Worm (Caenorhabditis elegans) whole organism, midembryonic: ENCODE measurements around the gene Y41C4A.18.

ENCODE experiments used
- cog-1 ChIP-seq: sonication (generic microtip); optimal IDR thresholded peaks from 2 replicates; lab custom pipeline; 2016; ENCODE audit warnings: missing genetic modification characterization, missing compliant biosample characterization
- flt-1 ChIP-seq: fragments of 200-800 bp; sonication (Bioruptor generic); IDR thresholded peaks from 2 replicates; pipeline ENCODE4 v1.3.6; 2022; ENCODE audit warnings: missing genetic modification characterization, missing compliant biosample characterization
- klf-2 ChIP-seq: fragments of 200-800 bp; sonication (Bioruptor generic); conservative IDR thresholded peaks from 2 replicates; pipeline ENCODE4 v1.3.6; 2022; ENCODE audit warnings: missing genetic modification reagents, missing genetic modification characterization, missing compliant biosample characterization
- med-1 ChIP-seq: sonication (generic microtip); optimal IDR thresholded peaks from 2 replicates; lab custom pipeline; 2017; ENCODE audit warnings: missing genetic modification characterization, mild to moderate bottlenecking, missing compliant biosample characterization, antibody characterized with exemption, missing genetic modification reagents; ENCODE audit not compliant: insufficient read depth
- ref-1 ChIP-seq: fragments of 200-800 bp; sonication (Bioruptor generic); conservative IDR thresholded peaks from 2 replicates; pipeline ENCODE4 v1.3.6; 2022; ENCODE audit warnings: missing genetic modification reagents, missing genetic modification characterization, missing compliant biosample characterization
- tab-1 ChIP-seq: fragments of 200-800 bp; sonication (Bioruptor generic); IDR thresholded peaks from 2 replicates; pipeline ENCODE4 v1.3.6; 2022; ENCODE audit warnings: missing genetic modification characterization, missing compliant biosample characterization
- ztf-23 ChIP-seq: fragments of 200-800 bp; sonication (Bioruptor generic); IDR thresholded peaks from 2 replicates; pipeline ENCODE4 v1.3.6; 2022; ENCODE audit warnings: missing genetic modification reagents, missing genetic modification characterization, missing compliant biosample characterization
- ztf-29 ChIP-seq: fragments of 200-800 bp; sonication (Bioruptor generic); IDR thresholded peaks from 2 replicates; pipeline ENCODE4 v1.3.6; 2022; ENCODE audit warnings: missing genetic modification reagents, missing genetic modification characterization, missing compliant biosample characterization

ce11 chrIII:11701863-11702262 is 28.5 kb upstream of the Y41C4A.18 start:
- no peak for TF ChIP-seq flt-1 (GFP tag; lab: Robert Waterston, UW)
- no peak for TF ChIP-seq med-1 (GFP tag; lab: Kevin White, UChicago)
- TF ChIP-seq klf-2: no peak
- no peak for TF ChIP-seq cog-1 (tag; lab: Kevin White, UChicago)
- TF ChIP-seq ref-1 (GFP tag; lab: Robert Waterston, UW): no peak
- no peak for TF ChIP-seq ztf-29
- TF ChIP-seq tab-1 (GFP tag; lab: Robert Waterston, UW): no peak; the same call in 1 of the 2 replicates
- TF ChIP-seq ztf-23 (GFP tag; lab: Robert Waterston, UW): no peak
